Fruit fly (Drosophila melanogaster): ENCODE results near the gene Taf12.
A peak's percentile ranks its signal among the peaks of the same experiment; 100 is the strongest.

Taf12 gene

DNA sequence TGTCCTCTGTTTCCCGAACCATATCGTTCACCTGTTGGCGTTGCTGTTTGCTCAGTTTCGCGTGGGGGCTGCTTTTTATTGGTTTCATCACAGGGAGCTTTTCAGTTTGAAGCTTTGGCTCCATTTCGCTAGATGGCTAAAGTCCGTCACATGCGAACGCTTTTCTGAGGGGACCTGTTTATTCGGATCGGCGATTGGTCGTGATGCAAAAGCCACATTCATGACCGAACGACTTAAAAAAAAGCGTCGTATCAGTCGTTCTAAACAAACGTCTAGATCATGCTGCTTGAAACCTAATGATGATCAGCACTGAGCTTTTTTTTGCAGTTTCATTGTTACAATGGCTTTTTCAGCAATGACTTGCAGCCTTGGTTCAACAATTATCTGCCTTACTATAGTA, 10.4 kb upstream of the Taf12 start, which contains the start of gene CG6908 (continued):
- TF ChIP-seq Nf-YA (GFP tag; IDR thresholded peaks at IDR 0.05) = no peak
- TF ChIP-seq zen2 (GFP tag; IDR thresholded peaks at IDR 0.05; ENCODE audit: partially characterized antibody) = no peak
- TF ChIP-seq Drgx (GFP tag; IDR thresholded peaks at IDR 0.05) = 0 out of 2 replicates have a peak, but pooled peaks have one; percentile 11
- no peak for TF ChIP-seq slou (GFP tag; optimal IDR thresholded peaks at IDR 0.05)
- TF ChIP-seq slbo (GFP tag; IDR thresholded peaks at IDR 0.05) = peak; percentile 33; the same call in 1 of the 2 replicates
- no peak for TF ChIP-seq sc (optimal IDR thresholded peaks at IDR 0.05)
- no peak for TF ChIP-seq sc (GFP tag; optimal IDR thresholded peaks at IDR 0.05)
- no peak for TF ChIP-seq pan (optimal IDR thresholded peaks at IDR 0.05)
- TF ChIP-seq pan (GFP tag; optimal IDR thresholded peaks at IDR 0.05 in 1 of 2, IDR thresholded peaks at IDR 0.05 in 1 of 2) = peak in 1 of 2 experiments; percentile 24
- TF ChIP-seq CG10431 (GFP tag; optimal IDR thresholded peaks at IDR 0.05) = no peak
- no peak for TF ChIP-seq jing (GFP tag; optimal IDR thresholded peaks at IDR 0.05)
- no peak for TF ChIP-seq CG8290 (GFP tag; optimal IDR thresholded peaks at IDR 0.05)
- peak in 1 of 2 experiments; percentile 7 for TF ChIP-seq CG8290 (tag; optimal IDR thresholded peaks at IDR 0.05)
- no peak for TF ChIP-seq tap (tag; optimal IDR thresholded peaks at IDR 0.05)
- no peak for TF ChIP-seq CG6765 (GFP tag; optimal IDR thresholded peaks at IDR 0.05)
- TF ChIP-seq CG17359 (tag; optimal IDR thresholded peaks at IDR 0.05) = no peak
- no peak for TF ChIP-seq HLH54F (GFP tag; optimal IDR thresholded peaks at IDR 0.05)
- TF ChIP-seq Mad (GFP tag; optimal IDR thresholded peaks at IDR 0.05) = no peak
- TF ChIP-seq esg (GFP tag; conservative IDR thresholded peaks at IDR 0.05) = no peak
- TF ChIP-seq Usf (GFP tag; optimal IDR thresholded peaks at IDR 0.05) = no peak
- TF ChIP-seq crc (GFP tag; optimal IDR thresholded peaks at IDR 0.05) = no peak
- no peak for TF ChIP-seq CG3726 (GFP tag; IDR thresholded peaks at IDR 0.05)
- TF ChIP-seq CG30403 (GFP tag; optimal IDR thresholded peaks at IDR 0.05) = no peak
- no peak for TF ChIP-seq Rx (GFP tag; IDR thresholded peaks at IDR 0.05)
- TF ChIP-seq CHES-1-like (GFP tag; optimal IDR thresholded peaks at IDR 0.05) = peak; percentile 2
- TF ChIP-seq CG7372 (GFP tag; IDR thresholded peaks at IDR 0.05) = no peak
- TF ChIP-seq Spps (tag; optimal IDR thresholded peaks at IDR 0.05) = no peak
- TF ChIP-seq inv (GFP tag; IDR thresholded peaks at IDR 0.05; ENCODE audit: partially characterized antibody) = no peak
- no peak for TF ChIP-seq gfzf (GFP tag; optimal IDR thresholded peaks at IDR 0.05)
- no peak for TF ChIP-seq Gsc (GFP tag; IDR thresholded peaks at IDR 0.05)
- no peak for TF ChIP-seq ro (GFP tag; IDR thresholded peaks at IDR 0.05)
- TF ChIP-seq maf-S (GFP tag; optimal IDR thresholded peaks at IDR 0.05) = no peak
- TF ChIP-seq Dll (GFP tag; IDR thresholded peaks at IDR 0.05; ENCODE audit: partially characterized antibody) = no peak
- no peak for TF ChIP-seq Hr3 (GFP tag; optimal IDR thresholded peaks at IDR 0.05)
- no peak for TF ChIP-seq CG4617 (GFP tag; optimal IDR thresholded peaks at IDR 0.05; ENCODE audit: borderline replicate concordance)
- TF ChIP-seq HmgZ (tag; optimal IDR thresholded peaks at IDR 0.05) = peak; percentile 44
- TF ChIP-seq CG14710 (tag; optimal IDR thresholded peaks at IDR 0.05) = no peak
- TF ChIP-seq ap (GFP tag; IDR thresholded peaks at IDR 0.05) = no peak
- no peak for TF ChIP-seq CG1233 (GFP tag; optimal IDR thresholded peaks at IDR 0.05)
- no peak for TF ChIP-seq Aef1 (GFP tag; IDR thresholded peaks at IDR 0.05)
- no peak for TF ChIP-seq Stat92E (GFP tag; optimal IDR thresholded peaks at IDR 0.05)
- no peak for TF ChIP-seq Mrtf (GFP tag; IDR thresholded peaks at IDR 0.05)
- TF ChIP-seq CG9437 (GFP tag; optimal IDR thresholded peaks at IDR 0.05) = no peak
- no peak for TF ChIP-seq usp (GFP tag; optimal IDR thresholded peaks at IDR 0.05)
- TF ChIP-seq Hr78 (GFP tag; optimal IDR thresholded peaks at IDR 0.05) = no peak
- no peak for TF ChIP-seq jigr1 (GFP tag; IDR thresholded peaks at IDR 0.05)
- TF ChIP-seq CG17568 (GFP tag; optimal IDR thresholded peaks at IDR 0.05) = no peak
- TF ChIP-seq kay (GFP tag; optimal IDR thresholded peaks at IDR 0.05) = no peak
- no peak for TF ChIP-seq Hmx (GFP tag; optimal IDR thresholded peaks at IDR 0.05)
- no peak for TF ChIP-seq tin (GFP tag; optimal IDR thresholded peaks at IDR 0.05)
- TF ChIP-seq CG3163 (GFP tag; optimal IDR thresholded peaks at IDR 0.05) = no peak
- no peak for TF ChIP-seq D (optimal IDR thresholded peaks at IDR 0.05)
- TF ChIP-seq D (GFP tag; optimal IDR thresholded peaks at IDR 0.05) = no peak

Measured in whole organism, embryonic.